Worm (Caenorhabditis elegans) whole organism, mixed stage, embryonic: ENCODE results near the gene tmem-258.

Experiments
- M03D4.4 ChIP-seq: sonication (generic microtip); optimal IDR thresholded peaks from 2 replicates; lab custom pipeline; 2017; ENCODE audit warnings: mild to moderate bottlenecking, missing genetic modification characterization, missing compliant biosample characterization
- bed-3 ChIP-seq: fragments of 200-800 bp; sonication (Bioruptor generic); optimal IDR thresholded peaks from 3 replicates; lab custom pipeline; 2018; ENCODE audit warnings: mild to moderate bottlenecking, missing genetic modification characterization, moderate library complexity, missing compliant biosample characterization
- ceh-39 ChIP-seq: fragments of 150-350 bp; optimal IDR thresholded peaks from 2 replicates; lab custom pipeline; 2014; ENCODE audit warnings: missing biosample characterization, missing genetic modification characterization
- ceh-43 ChIP-seq: fragments of 200-800 bp; sonication (Bioruptor generic); optimal IDR thresholded peaks from 2 replicates; lab custom pipeline; 2018; ENCODE audit warnings: mild to moderate bottlenecking, missing genetic modification characterization, moderate library complexity, missing compliant biosample characterization
- ceh-83 ChIP-seq: fragments of 200-800 bp; sonication (Bioruptor generic); optimal IDR thresholded peaks from 2 replicates; lab custom pipeline; 2018; ENCODE audit warnings: mild to moderate bottlenecking, missing genetic modification characterization, missing compliant biosample characterization
- cnd-1 ChIP-seq: fragments of 200-800 bp; sonication (Bioruptor generic); optimal IDR thresholded peaks from 2 replicates; lab custom pipeline; 2018; ENCODE audit warnings: mild to moderate bottlenecking, missing genetic modification characterization, missing compliant biosample characterization
- drap-1 ChIP-seq: fragments of 200-800 bp; sonication (Bioruptor generic); optimal IDR thresholded peaks from 3 replicates; lab custom pipeline; 2018; ENCODE audit warnings: mild to moderate bottlenecking, missing genetic modification characterization, missing compliant biosample characterization
- elt-1 ChIP-seq: sonication (generic microtip); optimal IDR thresholded peaks from 2 replicates; lab custom pipeline; 2017; ENCODE audit warnings: missing genetic modification characterization, mild to moderate bottlenecking, missing compliant biosample characterization, antibody characterized with exemption, moderate library complexity, borderline replicate concordance; ENCODE audit not compliant: insufficient read depth
- elt-3 ChIP-seq: fragments of 150-350 bp; optimal IDR thresholded peaks from 2 replicates; lab custom pipeline; 2014; ENCODE audit warnings: missing biosample characterization, missing genetic modification characterization
- flh-1 ChIP-seq: fragments of 200-800 bp; sonication (Bioruptor generic); optimal IDR thresholded peaks from 2 replicates; lab custom pipeline; 2018; ENCODE audit warnings: mild to moderate bottlenecking, missing genetic modification characterization, moderate library complexity, missing compliant biosample characterization
- hlh-1 ChIP-seq: fragments of 150-350 bp; optimal IDR thresholded peaks from 2 replicates; lab custom pipeline; 2014; ENCODE audit warnings: missing biosample characterization, missing genetic modification reagents, missing genetic modification characterization
- lin-13 ChIP-seq: fragments of 150-350 bp; optimal IDR thresholded peaks from 2 replicates; lab custom pipeline; 2014; ENCODE audit warnings: missing biosample characterization, missing genetic modification characterization
- lin-32 ChIP-seq: fragments of 200-800 bp; sonication (Bioruptor generic); optimal IDR thresholded peaks from 2 replicates; lab custom pipeline; 2018; ENCODE audit warnings: mild to moderate bottlenecking, missing genetic modification characterization, missing compliant biosample characterization
- lsy-2 ChIP-seq: fragments of 150-350 bp; optimal IDR thresholded peaks from 2 replicates; lab custom pipeline; 2014; ENCODE audit warnings: missing biosample characterization, missing genetic modification characterization
- mab-5 ChIP-seq: fragments of 150-350 bp; optimal IDR thresholded peaks from 2 replicates; lab custom pipeline; 2014; ENCODE audit warnings: missing biosample characterization, missing genetic modification characterization
- mep-1 ChIP-seq: fragments of 150-350 bp; optimal IDR thresholded peaks from 2 replicates; lab custom pipeline; 2017; ENCODE audit warnings: missing biosample characterization, missing genetic modification reagents, missing genetic modification characterization, inconsistent platforms
- nhr-2 ChIP-seq: fragments of 150-350 bp; optimal IDR thresholded peaks from 2 replicates; lab custom pipeline; 2014; ENCODE audit warnings: missing biosample characterization, missing genetic modification characterization
- nhr-237 ChIP-seq: fragments of 150-350 bp; optimal IDR thresholded peaks from 2 replicates; lab custom pipeline; 2014; ENCODE audit warnings: missing biosample characterization, missing genetic modification characterization
- nhr-28 ChIP-seq: fragments of 150-350 bp; optimal IDR thresholded peaks from 2 replicates; lab custom pipeline; 2014; ENCODE audit warnings: missing biosample characterization, missing genetic modification characterization
- nhr-76 ChIP-seq: sonication (generic microtip); optimal IDR thresholded peaks from 2 replicates; lab custom pipeline; 2017; ENCODE audit warnings: missing biosample characterization, missing genetic modification characterization
- pha-4 ChIP-seq: fragments of 150-350 bp; optimal IDR thresholded peaks from 2 replicates; lab custom pipeline; 2018; ENCODE audit warnings: missing biosample characterization, missing genetic modification reagents, missing genetic modification characterization
- sem-2 ChIP-seq: fragments of 200-800 bp; sonication (Bioruptor generic); optimal IDR thresholded peaks from 2 replicates; lab custom pipeline; 2018; ENCODE audit warnings: mild to moderate bottlenecking, missing genetic modification characterization, missing compliant biosample characterization
- snpc-4 ChIP-seq: fragments of 150-350 bp; optimal IDR thresholded peaks from 2 replicates; lab custom pipeline; 2014; ENCODE audit warnings: missing biosample characterization, missing genetic modification characterization
- sptf-1 ChIP-seq: sonication (generic microtip); optimal IDR thresholded peaks from 2 replicates; lab custom pipeline; 2017; ENCODE audit warnings: mild to moderate bottlenecking, missing genetic modification characterization, moderate library complexity, missing compliant biosample characterization
- tbx-8 ChIP-seq: fragments of 200-800 bp; sonication (Bioruptor generic); optimal IDR thresholded peaks from 2 replicates; lab custom pipeline; 2018; ENCODE audit warnings: mild to moderate bottlenecking, missing genetic modification characterization, moderate library complexity, missing compliant biosample characterization
- unc-39 ChIP-seq: fragments of 150-350 bp; optimal IDR thresholded peaks from 2 replicates; lab custom pipeline; 2014; ENCODE audit warnings: missing biosample characterization, missing genetic modification characterization
- zip-8 ChIP-seq: fragments of 150-350 bp; optimal IDR thresholded peaks from 2 replicates; lab custom pipeline; 2014; ENCODE audit warnings: missing biosample characterization, missing genetic modification characterization
- ztf-11 ChIP-seq: fragments of 150-350 bp; optimal IDR thresholded peaks from 2 replicates; lab custom pipeline; 2014; ENCODE audit warnings: missing biosample characterization, missing genetic modification characterization

The tmem-258 gene

DNA sequence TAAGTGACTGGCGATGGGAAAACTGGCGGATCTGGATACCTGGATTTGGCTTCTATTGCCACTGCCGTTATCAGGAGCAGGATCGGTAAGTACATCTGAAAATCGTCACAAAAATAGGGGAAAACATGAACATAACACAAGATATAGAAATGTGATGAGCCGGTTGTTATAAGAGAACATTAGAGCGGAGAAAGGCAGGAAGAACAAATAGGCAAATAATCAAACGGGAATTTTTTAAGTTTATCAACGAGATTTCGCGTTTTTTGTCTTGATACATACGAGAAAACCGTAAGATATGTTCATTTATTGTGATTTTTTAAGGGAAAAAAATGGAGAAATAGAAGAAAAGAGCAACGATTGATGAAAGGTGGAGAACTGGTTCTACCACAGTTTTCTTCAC, 2.3 kb downstream of the tmem-258 start, which contains the start of gene Y57E12AR.1:
Gene Y57E12AR.1 (minus strand): TSS at position 101 of the 400 bp plus-strand sequence.
- TF ChIP-seq sem-2 (no peak), mep-1 (tag; lab: Kevin White, UChicago) (no peak), nhr-76 (no peak), mab-5 (no peak), ztf-11 (tag; lab: Kevin White, UChicago) (no peak)

DNA sequence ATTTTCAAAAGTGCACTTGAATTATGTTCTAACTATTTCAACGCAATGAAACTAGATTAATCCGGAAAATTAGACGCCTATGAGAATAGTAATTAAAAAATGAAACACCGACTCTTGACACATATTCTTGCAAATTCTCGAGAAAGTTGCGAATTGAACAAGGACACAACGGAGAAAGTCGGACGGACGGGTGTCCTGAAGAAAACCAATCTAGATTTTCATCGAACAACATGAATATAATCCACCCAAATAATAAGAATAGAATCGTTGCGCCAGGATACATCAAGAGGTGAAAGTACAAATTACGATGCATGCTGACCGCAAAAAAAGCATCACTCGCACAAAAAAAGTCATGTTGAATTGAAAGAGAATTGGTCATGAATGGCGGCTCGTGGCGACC, 5.9 kb downstream of the tmem-258 start:
- TF ChIP-seq flh-1 (GFP tag; lab: Kevin White, UChicago) (no peak), cnd-1 (tag; lab: Kevin White, UChicago) (no peak), lsy-2 (tag; lab: Kevin White, UChicago) (no peak), elt-3 (tag; lab: Kevin White, UChicago) (no peak), nhr-28 (tag; lab: Kevin White, UChicago) (no peak), drap-1 (GFP tag; lab: Kevin White, UChicago) (no peak), ceh-83 (GFP tag; lab: Kevin White, UChicago) (no peak), snpc-4 (tag; lab: Kevin White, UChicago) (no peak), nhr-76 (no peak), ceh-43 (no peak), pha-4 (tag; lab: Kevin White, UChicago) (no peak), mab-5 (no peak), nhr-237 (tag; lab: Kevin White, UChicago) (no peak), elt-1 (no peak), lin-32 (no peak), tbx-8 (GFP tag; lab: Kevin White, UChicago) (no peak), unc-39 (tag; lab: Kevin White, UChicago) (no peak)

ce11 chrV:7069605-7070004, 6.6 kb downstream of the tmem-258 start:
- TF ChIP-seq nhr-237 (tag; lab: Kevin White, UChicago) (no peak), M03D4.4 (tag; lab: Kevin White, UChicago) (no peak), sptf-1 (tag; lab: Kevin White, UChicago) (no peak)

- TF ChIP-seq lsy-2 (tag; lab: Kevin White, UChicago) (no peak), snpc-4 (tag; lab: Kevin White, UChicago) (no peak)
Measured at ce11 chrV:7072309-7072708, 9.3 kb downstream of the tmem-258 start, which contains the start of gene F27B10.1. Gene F27B10.1, plus strand, starts transcription at chrV:7072609.

DNA sequence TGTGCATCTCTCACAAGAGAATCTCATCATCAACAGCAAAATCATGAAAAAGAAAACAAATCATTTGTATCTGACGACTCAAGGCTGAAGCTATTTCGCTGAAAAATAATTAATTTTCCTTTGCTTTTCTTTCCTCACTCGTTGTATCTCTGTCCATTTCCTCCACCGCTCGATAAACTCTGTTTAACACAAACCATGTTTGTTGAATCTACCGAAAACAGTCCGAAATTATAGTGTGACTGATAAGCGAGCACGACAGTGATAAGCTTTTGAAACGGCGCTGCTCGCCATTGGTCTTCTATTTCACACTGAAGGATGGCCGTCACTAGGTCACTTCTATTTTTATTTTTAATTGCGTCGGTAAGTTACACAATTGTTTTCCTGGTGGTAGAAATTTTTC, 12.7 kb downstream of the tmem-258 start, which contains the start of gene npa-1:
Gene npa-1 (plus strand): TSS at position 142 of the 400 bp plus-strand sequence.
- TF ChIP-seq flh-1 (GFP tag; lab: Kevin White, UChicago) (no peak), sptf-1 (tag; lab: Kevin White, UChicago) (no peak)

- no peak for TF ChIP-seq lin-13 (tag; lab: Kevin White, UChicago)
- TF ChIP-seq snpc-4 (tag; lab: Kevin White, UChicago): no peak
- no peak for TF ChIP-seq bed-3
- no peak for TF ChIP-seq cnd-1 (tag; lab: Kevin White, UChicago)
- TF ChIP-seq ceh-39: no peak
- no peak for TF ChIP-seq sem-2
- TF ChIP-seq unc-39 (tag; lab: Kevin White, UChicago): no peak
- no peak for TF ChIP-seq flh-1 (GFP tag; lab: Kevin White, UChicago)
- no peak for TF ChIP-seq M03D4.4 (tag; lab: Kevin White, UChicago)
- TF ChIP-seq nhr-76: no peak
Measured at ce11 chrV:7076161-7076560, 13.2 kb downstream of the tmem-258 start.

DNA sequence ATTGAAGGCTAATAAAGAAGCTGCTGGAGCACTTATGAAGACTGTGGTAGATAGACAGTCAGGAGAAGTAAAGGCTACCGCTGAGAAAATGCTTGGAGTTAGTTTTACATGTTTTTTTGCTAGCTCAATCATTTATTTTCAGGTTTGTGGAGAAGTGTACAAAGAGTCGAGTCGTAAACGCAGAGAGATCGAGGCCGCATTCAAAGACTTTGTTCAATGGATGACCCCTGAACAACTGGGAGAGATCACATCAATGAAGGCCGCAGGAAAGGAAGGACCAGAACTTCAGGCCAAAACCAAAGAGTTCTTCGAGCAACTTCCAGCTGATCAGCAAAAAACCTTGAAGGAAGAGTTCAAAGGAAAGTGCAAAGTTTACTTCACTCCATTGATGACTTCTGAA, 15.8 kb downstream of the tmem-258 start:
- TF ChIP-seq nhr-2 (tag; lab: Kevin White, UChicago): no peak
- no peak for TF ChIP-seq pha-4 (tag; lab: Kevin White, UChicago)
- TF ChIP-seq nhr-237 (tag; lab: Kevin White, UChicago): no peak
- no peak for TF ChIP-seq flh-1 (GFP tag; lab: Kevin White, UChicago)
- TF ChIP-seq hlh-1 (tag; lab: Kevin White, UChicago): no peak
- TF ChIP-seq M03D4.4 (tag; lab: Kevin White, UChicago): no peak
- TF ChIP-seq zip-8 (tag; lab: Kevin White, UChicago): no peak
- no peak for TF ChIP-seq unc-39 (tag; lab: Kevin White, UChicago)
- no peak for TF ChIP-seq snpc-4 (tag; lab: Kevin White, UChicago)
